Worm (Caenorhabditis elegans) whole organism, late embryonic: ENCODE measurements around the gene gst-17.

Experiments
- dmd-4 ChIP-seq: sonication (generic microtip); optimal IDR thresholded peaks from 2 replicates; lab custom pipeline; 2016; ENCODE audit warnings: borderline replicate concordance, missing genetic modification characterization, missing compliant biosample characterization
- ttx-3 ChIP-seq: sonication (generic microtip); optimal IDR thresholded peaks from 2 replicates; lab custom pipeline; 2016; ENCODE audit warnings: missing genetic modification reagents, missing genetic modification characterization, missing compliant biosample characterization

DNA sequence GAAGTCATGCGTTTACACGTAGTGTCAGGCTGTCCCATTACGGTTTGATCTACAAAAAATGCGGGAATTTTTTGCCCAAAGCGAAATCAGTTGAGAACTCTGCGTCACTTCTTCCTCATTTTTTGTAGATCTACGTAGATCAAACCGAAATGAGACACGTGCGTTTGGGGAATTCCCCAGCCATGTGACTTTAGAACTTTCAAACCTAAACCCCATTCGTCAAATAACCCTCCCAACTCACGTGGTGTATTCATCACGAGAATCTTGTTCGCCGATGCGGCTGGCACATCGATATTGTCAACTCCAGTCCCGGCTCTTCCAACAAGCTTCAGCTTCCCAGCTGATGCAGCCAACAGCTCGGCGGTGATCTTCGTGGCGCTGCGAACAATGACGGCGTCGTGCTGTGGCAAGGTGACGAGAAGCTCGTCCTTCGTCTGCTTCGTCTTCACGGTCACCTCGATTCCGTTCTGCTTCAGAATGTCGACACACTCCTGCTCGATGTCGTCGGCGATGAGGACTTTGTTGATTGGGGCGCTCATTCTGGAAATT is 7.4 kb upstream of the gst-17 start, which contains the start of gene phdh-1:
- TF ChIP-seq ttx-3 (tag; lab: Kevin White, UChicago) (no peak), dmd-4 (no peak)
